Worm (Caenorhabditis elegans) whole organism, L3 larva: Measurements from ENCODE around the gene slc-36.1.
A peak's percentile ranks its signal among the peaks of the same experiment; 100 is the strongest.

Experiments used
- ZK546.5 ChIP-seq: sonication (generic microtip); optimal IDR thresholded peaks from 2 replicates; lab custom pipeline; 2017; ENCODE audit warnings: missing biosample characterization, missing genetic modification characterization
- aly-2 ChIP-seq: fragments of 150-350 bp; optimal IDR thresholded peaks from 2 replicates; lab custom pipeline; 2014; ENCODE audit warnings: missing biosample characterization, missing genetic modification characterization
- ama-1 ChIP-seq: fragments of 150-350 bp; optimal IDR thresholded peaks from 2 replicates; lab custom pipeline; 2018
- ceh-16 ChIP-seq: sonication (generic microtip); optimal IDR thresholded peaks from 2 replicates; lab custom pipeline; 2017; ENCODE audit warnings: missing biosample characterization, missing genetic modification characterization
- ceh-28 ChIP-seq: fragments of 150-350 bp; optimal IDR thresholded peaks from 2 replicates; lab custom pipeline; 2014; ENCODE audit warnings: missing biosample characterization, missing genetic modification reagents, missing genetic modification characterization
- ceh-82 ChIP-seq: fragments of 150-350 bp; optimal IDR thresholded peaks from 2 replicates; lab custom pipeline; 2014; ENCODE audit warnings: missing biosample characterization, missing genetic modification characterization
- egl-27 ChIP-seq: sonication (generic microtip); optimal IDR thresholded peaks from 4 replicates; lab custom pipeline; 2017; ENCODE audit warnings: missing biosample characterization, missing genetic modification reagents, missing genetic modification characterization
- egl-5 ChIP-seq: fragments of 150-350 bp; optimal IDR thresholded peaks from 2 replicates; lab custom pipeline; 2017; ENCODE audit warnings: missing biosample characterization, missing genetic modification reagents, missing genetic modification characterization, inconsistent platforms
- elt-1 ChIP-seq: fragments of 150-350 bp; optimal IDR thresholded peaks from 2 replicates; lab custom pipeline; 2014; ENCODE audit warnings: missing biosample characterization, missing genetic modification characterization
- elt-2 ChIP-seq: sonication (generic microtip); optimal IDR thresholded peaks from 2 replicates; lab custom pipeline; 2016; ENCODE audit warnings: missing genetic modification reagents, mild to moderate bottlenecking, missing genetic modification characterization, missing compliant biosample characterization
- elt-3 ChIP-seq, 3 experiments: fragments of 150-350 bp in 1 of 3; sonication (generic microtip) in 2 of 3; optimal IDR thresholded peaks; 2 replicates in 2 of 3; 4 replicates in 1 of 3; lab custom pipeline; 2014 to 2017; ENCODE audit warnings: missing biosample characterization in 3 of 3, missing genetic modification characterization in 3 of 3
- fkh-10 ChIP-seq: sonication (generic microtip); optimal IDR thresholded peaks from 2 replicates; lab custom pipeline; 2017; ENCODE audit warnings: missing biosample characterization, missing genetic modification reagents, missing genetic modification characterization
- fkh-2 ChIP-seq: fragments of 150-350 bp; optimal IDR thresholded peaks from 2 replicates; lab custom pipeline; 2014; ENCODE audit warnings: missing biosample characterization, missing genetic modification reagents, missing genetic modification characterization
- fos-1 ChIP-seq: fragments of 150-350 bp; optimal IDR thresholded peaks from 2 replicates; lab custom pipeline; 2014; ENCODE audit warnings: missing biosample characterization, missing genetic modification characterization
- hmg-11 ChIP-seq: sonication (generic microtip); optimal IDR thresholded peaks from 2 replicates; lab custom pipeline; 2016; ENCODE audit warnings: missing genetic modification characterization, missing compliant biosample characterization
- jun-1 ChIP-seq: fragments of 150-350 bp; optimal IDR thresholded peaks from 2 replicates; lab custom pipeline; 2014; ENCODE audit warnings: missing biosample characterization, missing genetic modification reagents, missing genetic modification characterization
- lin-15B ChIP-seq: fragments of 150-350 bp; optimal IDR thresholded peaks from 2 replicates; lab custom pipeline; 2014; ENCODE audit warnings: missing biosample characterization, missing genetic modification characterization
- lin-39 ChIP-seq: fragments of 150-350 bp; optimal IDR thresholded peaks from 2 replicates; lab custom pipeline; 2018; ENCODE audit warnings: missing biosample characterization, missing genetic modification reagents, missing genetic modification characterization
- mml-1 ChIP-seq: fragments of 150-350 bp; sonication (generic microtip); optimal IDR thresholded peaks from 3 replicates; lab custom pipeline; 2014; ENCODE audit warnings: missing biosample characterization, missing genetic modification characterization
- nfya-1 ChIP-seq: sonication (generic microtip); optimal IDR thresholded peaks from 2 replicates; lab custom pipeline; 2017; ENCODE audit warnings: missing genetic modification characterization, mild to moderate bottlenecking, missing compliant biosample characterization, antibody characterized with exemption, moderate library complexity; ENCODE audit not compliant: insufficient read depth
- nhr-12 ChIP-seq: fragments of 150-350 bp; optimal IDR thresholded peaks from 2 replicates; lab custom pipeline; 2014; ENCODE audit warnings: missing biosample characterization, missing genetic modification characterization
- nhr-23 ChIP-seq: fragments of 150-350 bp; optimal IDR thresholded peaks from 2 replicates; lab custom pipeline; 2014; ENCODE audit warnings: missing biosample characterization, missing genetic modification reagents, missing genetic modification characterization
- nhr-25 ChIP-seq: sonication (generic microtip); optimal IDR thresholded peaks from 2 replicates; lab custom pipeline; 2017; ENCODE audit warnings: missing biosample characterization, missing genetic modification characterization
- nhr-28 ChIP-seq: fragments of 150-350 bp; optimal IDR thresholded peaks from 2 replicates; lab custom pipeline; 2014; ENCODE audit warnings: missing biosample characterization, missing genetic modification characterization
- nhr-67 ChIP-seq: fragments of 150-350 bp; optimal IDR thresholded peaks from 2 replicates; lab custom pipeline; 2014; ENCODE audit warnings: missing biosample characterization, missing genetic modification characterization
- nhr-76 ChIP-seq: fragments of 150-350 bp; sonication (generic microtip); optimal IDR thresholded peaks from 5 replicates; lab custom pipeline; 2014; ENCODE audit warnings: missing biosample characterization, missing genetic modification characterization
- nhr-77 ChIP-seq: fragments of 150-350 bp; optimal IDR thresholded peaks from 2 replicates; lab custom pipeline; 2014; ENCODE audit warnings: missing biosample characterization, missing genetic modification characterization
- pha-4 ChIP-seq: fragments of 150-350 bp; optimal IDR thresholded peaks from 2 replicates; lab custom pipeline; 2014; ENCODE audit warnings: missing biosample characterization, missing genetic modification reagents, missing genetic modification characterization
- pqm-1 ChIP-seq: fragments of 150-350 bp; optimal IDR thresholded peaks from 2 replicates; lab custom pipeline; 2017; ENCODE audit warnings: missing biosample characterization, missing genetic modification characterization, inconsistent platforms
- sea-2 ChIP-seq: fragments of 150-350 bp; sonication (generic microtip); optimal IDR thresholded peaks from 4 replicates; lab custom pipeline; 2014; ENCODE audit warnings: missing biosample characterization, missing genetic modification reagents, missing genetic modification characterization
- skn-1 ChIP-seq: fragments of 150-350 bp; optimal IDR thresholded peaks from 2 replicates; lab custom pipeline; 2014; ENCODE audit warnings: missing biosample characterization, missing genetic modification characterization
- tbx-2 ChIP-seq: sonication (generic microtip); optimal IDR thresholded peaks from 2 replicates; lab custom pipeline; 2016; ENCODE audit warnings: mild to moderate bottlenecking, missing genetic modification characterization, missing compliant biosample characterization
- unc-39 ChIP-seq: sonication (generic microtip); optimal IDR thresholded peaks from 4 replicates; lab custom pipeline; 2017; ENCODE audit warnings: missing biosample characterization, missing genetic modification characterization
- ztf-11 ChIP-seq: fragments of 150-350 bp; optimal IDR thresholded peaks from 2 replicates; lab custom pipeline; 2014; ENCODE audit warnings: missing biosample characterization, missing genetic modification characterization
- ztf-4 ChIP-seq: fragments of 150-350 bp; optimal IDR thresholded peaks from 2 replicates; lab custom pipeline; 2014; ENCODE audit warnings: missing biosample characterization, missing genetic modification characterization

slc-36.1 gene

ce11 chrIII:13347782-13348327 lies 40.6 kb downstream of the slc-36.1 start:
- TF ChIP-seq skn-1 (tag; lab: Kevin White, UChicago) (no peak), nfya-1 (peak; percentile 19), lin-39 (tag; lab: Kevin White, UChicago) (peak; percentile 50)

ce11 chrIII:13348891-13349290 lies 41.6 kb downstream of the slc-36.1 start:
- no peak for TF ChIP-seq tbx-2
- no peak for TF ChIP-seq fkh-2 (tag; lab: Kevin White, UChicago)
- TF ChIP-seq ztf-11 (tag; lab: Kevin White, UChicago): no peak
- no peak for TF ChIP-seq elt-3 (tag; optimal IDR thresholded peaks at IDR 0.05; lab: Kevin White, UChicago)
- TF ChIP-seq ceh-28 (tag; lab: Kevin White, UChicago): no peak
- TF ChIP-seq skn-1 (tag; lab: Kevin White, UChicago): no peak
- no peak for TF ChIP-seq nhr-12 (tag; lab: Kevin White, UChicago)
- no peak for TF ChIP-seq elt-2 (tag; lab: Kevin White, UChicago)

ce11 chrIII:13350964-13351363 lies 43.7 kb downstream of the slc-36.1 start:
- TF ChIP-seq nhr-77 (tag; lab: Kevin White, UChicago) (no peak), nhr-67 (tag; lab: Kevin White, UChicago) (no peak), pqm-1 (tag; lab: Kevin White, UChicago) (no peak), mml-1 (tag; lab: Kevin White, UChicago) (no peak), lin-15B (tag; lab: Kevin White, UChicago) (no peak), fos-1 (no peak), aly-2 (tag; lab: Kevin White, UChicago) (no peak), pha-4 (no peak), nhr-28 (tag; lab: Kevin White, UChicago) (no peak), unc-39 (tag; lab: Kevin White, UChicago) (no peak), ama-1 (lab: Kevin White, UChicago) (no peak), fkh-10 (no peak), nhr-76 (tag; lab: Kevin White, UChicago) (no peak), elt-1 (no peak), skn-1 (tag; lab: Kevin White, UChicago) (no peak), ceh-28 (tag; lab: Kevin White, UChicago) (no peak), ztf-11 (tag; lab: Kevin White, UChicago) (no peak), ZK546.5 (no peak), sea-2 (no peak), jun-1 (tag; lab: Kevin White, UChicago) (no peak)
- TF ChIP-seq, all 47 proteins: peak for 0

- TF ChIP-seq ceh-16 (tag; lab: Kevin White, UChicago) (no peak), elt-1 (no peak), ceh-28 (tag; lab: Kevin White, UChicago) (no peak), mml-1 (tag; lab: Kevin White, UChicago) (no peak), ceh-82 (tag; lab: Kevin White, UChicago) (no peak), egl-27 (tag; lab: Kevin White, UChicago) (no peak), egl-5 (tag; lab: Kevin White, UChicago) (no peak), nhr-23 (tag; lab: Kevin White, UChicago) (no peak), sea-2 (no peak), lin-15B (tag; lab: Kevin White, UChicago) (no peak), fkh-2 (tag; lab: Kevin White, UChicago) (no peak)
Measured at ce11 chrIII:13359256-13359655, 52.0 kb downstream of the slc-36.1 start, which contains the start of gene F53A2.9. Gene F53A2.9 (minus strand): TSS chrIII:13359356.

ce11 chrIII:13359847-13360246 lies 52.5 kb downstream of the slc-36.1 start:
- peak; percentile 26 for TF ChIP-seq nhr-25 (tag; lab: Kevin White, UChicago)
- no peak for TF ChIP-seq nhr-23 (tag; lab: Kevin White, UChicago)
- TF ChIP-seq aly-2 (tag; lab: Kevin White, UChicago): no peak
- TF ChIP-seq nhr-28 (tag; lab: Kevin White, UChicago): no peak
- TF ChIP-seq pqm-1 (tag; lab: Kevin White, UChicago): peak; percentile 9
- no peak for TF ChIP-seq ztf-4 (tag; lab: Kevin White, UChicago)
- peak; percentile 70 for TF ChIP-seq lin-15B (tag; lab: Kevin White, UChicago)
- no peak for TF ChIP-seq ZK546.5
- no peak for TF ChIP-seq nhr-76 (tag; lab: Kevin White, UChicago)
- TF ChIP-seq nhr-67 (tag; lab: Kevin White, UChicago): no peak
- TF ChIP-seq lin-39 (tag; lab: Kevin White, UChicago): peak; percentile 55
- no peak for TF ChIP-seq ceh-28 (tag; lab: Kevin White, UChicago)
- peak; percentile 81 for TF ChIP-seq hmg-11 (tag; lab: Kevin White, UChicago)
- TF ChIP-seq jun-1 (tag; lab: Kevin White, UChicago): peak; percentile 32
- TF ChIP-seq pha-4: peak; percentile 76
- peak; percentile 86 for TF ChIP-seq nfya-1
- no peak for TF ChIP-seq egl-5 (tag; lab: Kevin White, UChicago)
- no peak for TF ChIP-seq tbx-2
